Worm (Caenorhabditis elegans): ENCODE results near the gene nstp-5.

ce11 chrIV:12894996-12895395, 39.6 kb downstream of the nstp-5 start, which contains the start of gene K08D8.11:
- TF ChIP-seq lsy-2 (tag; optimal IDR thresholded peaks at IDR 0.05), result no peak
- no peak for TF ChIP-seq elt-3 (tag; optimal IDR thresholded peaks at IDR 0.05)
- TF ChIP-seq lin-13 (tag; optimal IDR thresholded peaks at IDR 0.05), result no peak
- no peak for TF ChIP-seq snpc-4 (tag; optimal IDR thresholded peaks at IDR 0.05)
- no peak for TF ChIP-seq elt-1 (tag; optimal IDR thresholded peaks at IDR 0.05; ENCODE audit: borderline replicate concordance, insufficient read depth)
